Fruit fly (Drosophila melanogaster) whole organism, prepupa: ENCODE measurements around the gene Sfp79B.

ENCODE experiments used
- CG6854 ChIP-seq: fragments of 200-800 bp; sonication (Bioruptor generic); optimal IDR thresholded peaks from 2 replicates; lab custom pipeline; 2017; ENCODE audit warnings: missing biosample characterization, mild to moderate bottlenecking, missing genetic modification characterization
- CG8632 ChIP-seq: fragments of 200-800 bp; sonication (Bioruptor generic); optimal IDR thresholded peaks from 3 replicates; lab custom pipeline; 2016; ENCODE audit warnings: missing biosample characterization, missing genetic modification characterization
- Gug ChIP-seq: fragments of 200-800 bp; sonication (Bioruptor generic); IDR thresholded peaks from 2 replicates; pipeline ENCODE4 v1.3.6; 2022; ENCODE audit warnings: missing biosample characterization, missing genetic modification characterization
- Hr4 ChIP-seq: fragments of 200-800 bp; sonication (Bioruptor generic); optimal IDR thresholded peaks from 3 replicates; lab custom pipeline; 2016; ENCODE audit warnings: missing biosample characterization, missing genetic modification characterization
- Lpt ChIP-seq: fragments of 200-800 bp; sonication (Bioruptor generic); optimal IDR thresholded peaks from 3 replicates; lab custom pipeline; 2016; ENCODE audit warnings: missing biosample characterization, missing genetic modification characterization
- Sox102F ChIP-seq: fragments of 200-800 bp; sonication (Bioruptor generic); optimal IDR thresholded peaks from 2 replicates; lab custom pipeline; 2016; ENCODE audit warnings: missing biosample characterization, mild to moderate bottlenecking, missing genetic modification characterization
- dac ChIP-seq: fragments of 200-800 bp; sonication (Bioruptor generic); optimal IDR thresholded peaks from 2 replicates; lab custom pipeline; 2017; ENCODE audit warnings: missing biosample characterization, mild to moderate bottlenecking, missing genetic modification characterization
- fkh ChIP-seq: fragments of 200-800 bp; sonication (Bioruptor generic); optimal IDR thresholded peaks from 3 replicates; lab custom pipeline; 2017; ENCODE audit warnings: missing biosample characterization, mild to moderate bottlenecking, missing genetic modification characterization, moderate library complexity
- pdm3 ChIP-seq: fragments of 200-800 bp; sonication (Bioruptor generic); optimal IDR thresholded peaks from 3 replicates; lab custom pipeline; 2016; ENCODE audit warnings: missing biosample characterization, missing genetic modification characterization

DNA sequence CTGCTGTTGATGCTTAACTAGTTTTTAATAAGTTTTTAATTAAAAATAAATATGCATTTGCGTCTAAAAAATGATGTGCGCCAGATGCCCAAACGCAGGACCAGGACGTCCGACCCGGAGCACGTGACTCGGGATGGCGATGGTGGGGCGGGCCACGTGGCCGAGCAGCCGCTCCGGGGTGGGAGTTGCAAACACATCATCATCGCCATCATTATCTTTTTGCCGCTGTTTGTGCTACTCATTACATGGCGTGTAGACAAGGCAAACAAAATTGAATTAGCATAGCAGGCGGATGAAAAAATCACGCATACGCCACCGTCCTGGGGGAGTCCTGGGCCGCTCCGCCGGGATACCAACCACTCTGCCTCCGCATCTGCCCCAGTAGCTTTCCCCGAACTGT is 33.1 kb downstream of the Sfp79B start:
- TF ChIP-seq pdm3 (GFP tag; lab: Kevin White, UChicago) (no peak), Lpt (GFP tag; lab: Kevin White, UChicago) (no peak), Hr4 (GFP tag; lab: Kevin White, UChicago) (no peak), CG6854 (no peak), Gug (GFP tag; lab: Robert Waterston, UW) (no peak), fkh (GFP tag; lab: Kevin White, UChicago) (no peak), Sox102F (GFP tag; lab: Kevin White, UChicago) (no peak), dac (GFP tag; lab: Kevin White, UChicago) (no peak), CG8632 (GFP tag; lab: Kevin White, UChicago) (no peak)
